Worm (Caenorhabditis elegans) whole organism, L4 larva: ENCODE results near the gene K03A11.1.
A peak's percentile ranks its signal among the peaks of the same experiment; 100 is the strongest.

ENCODE experiments used
- Y48G9A.11 ChIP-seq: fragments of 200-800 bp; sonication (Bioruptor generic); IDR thresholded peaks from 2 replicates; pipeline ENCODE4 v1.3.6; 2022; ENCODE audit warnings: missing genetic modification reagents, missing genetic modification characterization, missing compliant biosample characterization
- daf-8 ChIP-seq: fragments of 200-800 bp; sonication (Bioruptor generic); IDR thresholded peaks from 2 replicates; pipeline ENCODE4 v1.3.6; 2022; ENCODE audit warnings: missing genetic modification characterization, missing compliant biosample characterization
- madf-9 ChIP-seq: fragments of 200-800 bp; sonication (Bioruptor generic); conservative IDR thresholded peaks from 2 replicates; pipeline ENCODE4 v1.3.6; 2022; ENCODE audit warnings: missing genetic modification reagents, missing genetic modification characterization, missing compliant biosample characterization
- nhr-237 ChIP-seq: sonication (generic microtip); optimal IDR thresholded peaks from 2 replicates; lab custom pipeline; 2017; ENCODE audit warnings: missing biosample characterization, missing genetic modification characterization
- nhr-48 ChIP-seq: sonication (generic microtip); optimal IDR thresholded peaks from 2 replicates; lab custom pipeline; 2016; ENCODE audit warnings: mild to moderate bottlenecking, missing genetic modification characterization, missing compliant biosample characterization
- snpc-4 ChIP-seq: fragments of 150-350 bp; optimal IDR thresholded peaks from 2 replicates; lab custom pipeline; 2014; ENCODE audit warnings: missing biosample characterization, missing genetic modification characterization
- tra-1 ChIP-seq: fragments of 200-800 bp; sonication (Bioruptor generic); IDR thresholded peaks from 2 replicates; pipeline ENCODE4 v1.3.6; 2022; ENCODE audit warnings: missing genetic modification reagents, missing genetic modification characterization, missing compliant biosample characterization
- unc-62 ChIP-seq, 3 experiments: fragments of 150-350 bp in 1 of 3; sonication (generic microtip); optimal IDR thresholded peaks in 2 of 3; peaks in 1 of 3; 1 replicate in 1 of 3; 2 replicates in 2 of 3; lab custom pipeline; 2014 to 2017; ENCODE audit warnings: missing biosample characterization in 3 of 3, missing genetic modification characterization in 3 of 3, missing genetic modification reagents in 3 of 3, missing genotype in 1 of 3

DNA sequence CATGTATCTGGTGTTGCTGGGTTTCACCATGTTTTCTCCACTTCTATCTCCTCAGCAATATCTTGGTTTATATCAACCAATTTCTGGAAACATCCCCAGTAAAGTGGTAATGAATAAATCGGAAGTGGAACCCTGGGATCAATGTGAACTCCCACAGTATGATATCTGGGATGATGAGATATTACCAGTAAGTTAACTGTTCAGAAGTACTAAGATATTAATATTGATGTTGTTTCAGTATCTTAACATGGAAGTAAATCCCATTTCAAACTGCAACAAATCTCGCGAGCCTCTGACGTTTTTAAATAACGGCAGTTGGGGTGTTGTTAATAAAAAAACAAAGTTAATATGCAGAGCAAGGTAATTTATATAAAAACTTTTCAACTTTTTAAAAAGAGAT lies 39.7 kb downstream of the K03A11.1 start:
- TF ChIP-seq snpc-4 (tag; lab: Kevin White, UChicago), result no peak
- TF ChIP-seq nhr-237 (tag; lab: Kevin White, UChicago), result no peak
- no peak for TF ChIP-seq Y48G9A.11 (GFP tag; lab: Robert Waterston, UW)
- no peak for TF ChIP-seq daf-8 (GFP tag; lab: Robert Waterston, UW)
- no peak for TF ChIP-seq tra-1 (GFP tag; lab: Robert Waterston, UW)
- no peak for TF ChIP-seq madf-9 (GFP tag; lab: Robert Waterston, UW)
- TF ChIP-seq unc-62 (GFP tag; optimal IDR thresholded peaks at IDR 0.05 in 1 of 2; lab: Kevin White, UChicago), result peak in 1 of 2 experiments; percentile 94
- no peak for TF ChIP-seq unc-62 (tag; optimal IDR thresholded peaks at IDR 0.05; lab: Kevin White, UChicago)
- TF ChIP-seq nhr-48 (tag; lab: Kevin White, UChicago), result no peak
